Fruit fly (Drosophila melanogaster) whole organism, prepupa: ENCODE measurements around the gene TwdlL.

ENCODE experiments used
- Blimp-1 ChIP-seq: fragments of 200-800 bp; sonication (Bioruptor generic); optimal IDR thresholded peaks from 3 replicates; lab custom pipeline; 2017; ENCODE audit warnings: missing biosample characterization, missing genetic modification characterization, mild to moderate bottlenecking, moderate library complexity, missing genetic modification reagents
- CG10631 ChIP-seq: fragments of 200-800 bp; sonication (Bioruptor generic); optimal IDR thresholded peaks from 2 replicates; lab custom pipeline; 2016; ENCODE audit warnings: missing biosample characterization, missing genetic modification characterization
- CG10669 ChIP-seq: fragments of 200-800 bp; sonication (Bioruptor generic); optimal IDR thresholded peaks from 3 replicates; lab custom pipeline; 2018; ENCODE audit warnings: missing biosample characterization, mild to moderate bottlenecking, missing genetic modification characterization, moderate library complexity
- CG11294 ChIP-seq: fragments of 200-800 bp; sonication (Bioruptor generic); IDR thresholded peaks from 2 replicates; pipeline ENCODE4 v1.3.6; 2022; ENCODE audit warnings: missing biosample characterization, missing genetic modification characterization
- CG11902 ChIP-seq: fragments of 200-800 bp; sonication (Bioruptor generic); optimal IDR thresholded peaks from 3 replicates; lab custom pipeline; 2016; ENCODE audit warnings: missing biosample characterization, missing genetic modification characterization
- CG15336 ChIP-seq: fragments of 200-800 bp; sonication (Bioruptor generic); IDR thresholded peaks from 2 replicates; pipeline ENCODE4 v1.3.6; 2022; ENCODE audit warnings: missing biosample characterization, missing genetic modification characterization
- CG1621 ChIP-seq: fragments of 200-800 bp; sonication (Bioruptor generic); optimal IDR thresholded peaks from 3 replicates; lab custom pipeline; 2018; ENCODE audit warnings: missing biosample characterization, mild to moderate bottlenecking, missing genetic modification characterization
- CG16779 ChIP-seq: fragments of 200-800 bp; sonication (Bioruptor generic); optimal IDR thresholded peaks from 3 replicates; lab custom pipeline; 2017; ENCODE audit warnings: missing biosample characterization, mild to moderate bottlenecking, missing genetic modification characterization
- CG3032 ChIP-seq: fragments of 200-800 bp; optimal IDR thresholded peaks from 2 replicates; lab custom pipeline; 2019; ENCODE audit warnings: missing biosample characterization, mild to moderate bottlenecking, missing genetic modification characterization, moderate library complexity
- CG34406 ChIP-seq: fragments of 200-800 bp; sonication (Bioruptor generic); optimal IDR thresholded peaks from 3 replicates; lab custom pipeline; 2016; ENCODE audit warnings: missing biosample characterization, missing genetic modification characterization
- CG4318 ChIP-seq: fragments of 200-800 bp; sonication (Bioruptor generic); optimal IDR thresholded peaks from 3 replicates; lab custom pipeline; 2017; ENCODE audit warnings: missing biosample characterization, mild to moderate bottlenecking, missing genetic modification characterization
- CG6163 ChIP-seq: fragments of 200-800 bp; sonication (Bioruptor generic); IDR thresholded peaks from 3 replicates; pipeline ENCODE4 v1.3.6; 2022; ENCODE audit warnings: missing biosample characterization, missing genetic modification characterization
- CG6276 ChIP-seq: fragments of 200-800 bp; sonication (Bioruptor generic); optimal IDR thresholded peaks from 2 replicates; lab custom pipeline; 2017; ENCODE audit warnings: missing biosample characterization, mild to moderate bottlenecking, missing genetic modification characterization
- CG6792 ChIP-seq: fragments of 200-800 bp; sonication (Bioruptor generic); optimal IDR thresholded peaks from 3 replicates; lab custom pipeline; 2016; ENCODE audit warnings: missing biosample characterization, missing genetic modification characterization
- CG6808 ChIP-seq: fragments of 200-800 bp; sonication (Bioruptor generic); optimal IDR thresholded peaks from 3 replicates; lab custom pipeline; 2017; ENCODE audit warnings: missing biosample characterization, missing genetic modification characterization, mild to moderate bottlenecking, moderate library complexity, missing genetic modification reagents
- CG6854 ChIP-seq: fragments of 200-800 bp; sonication (Bioruptor generic); optimal IDR thresholded peaks from 2 replicates; lab custom pipeline; 2017; ENCODE audit warnings: missing biosample characterization, mild to moderate bottlenecking, missing genetic modification characterization
- CG7368 ChIP-seq: fragments of 200-800 bp; sonication (Bioruptor generic); optimal IDR thresholded peaks from 3 replicates; lab custom pipeline; 2016; ENCODE audit warnings: missing biosample characterization, missing genetic modification characterization
- CG9139 ChIP-seq: fragments of 200-800 bp; sonication (Bioruptor generic); optimal IDR thresholded peaks from 3 replicates; lab custom pipeline; 2017; ENCODE audit warnings: missing biosample characterization, mild to moderate bottlenecking, missing genetic modification characterization
- Eip75B ChIP-seq: fragments of 200-800 bp; sonication (Bioruptor generic); optimal IDR thresholded peaks from 3 replicates; lab custom pipeline; 2016; ENCODE audit warnings: missing biosample characterization, missing genetic modification characterization
- Eip78C ChIP-seq: fragments of 200-800 bp; sonication (Bioruptor generic); peaks from one replicate; lab custom pipeline; 2016; ENCODE audit warnings: missing biosample characterization, missing genetic modification characterization
- Eip93F ChIP-seq: fragments of 200-800 bp; sonication (Bioruptor generic); optimal IDR thresholded peaks from 2 replicates; lab custom pipeline; 2016; ENCODE audit warnings: missing biosample characterization, mild to moderate bottlenecking, missing genetic modification characterization
- Ets21C ChIP-seq: fragments of 200-800 bp; sonication (Bioruptor generic); optimal IDR thresholded peaks from 3 replicates; lab custom pipeline; 2016; ENCODE audit warnings: missing biosample characterization, missing genetic modification characterization
- Ets96B ChIP-seq: fragments of 200-800 bp; optimal IDR thresholded peaks from 2 replicates; lab custom pipeline; 2019; ENCODE audit warnings: missing biosample characterization, mild to moderate bottlenecking, missing genetic modification characterization, moderate library complexity
- Hr38 ChIP-seq: sonication (Bioruptor generic); optimal IDR thresholded peaks from 2 replicates; lab custom pipeline; 2016; ENCODE audit warnings: missing biosample characterization, missing genetic modification characterization
- Hr39 ChIP-seq: fragments of 200-800 bp; sonication (Bioruptor generic); optimal IDR thresholded peaks from 2 replicates; lab custom pipeline; 2016; ENCODE audit warnings: missing biosample characterization, missing genetic modification characterization
- Hr4 ChIP-seq: fragments of 200-800 bp; sonication (Bioruptor generic); optimal IDR thresholded peaks from 3 replicates; lab custom pipeline; 2016; ENCODE audit warnings: missing biosample characterization, missing genetic modification characterization
- Met ChIP-seq: fragments of 200-800 bp; sonication (Bioruptor generic); optimal IDR thresholded peaks from 3 replicates; lab custom pipeline; 2016; ENCODE audit warnings: missing biosample characterization, missing genetic modification characterization
- OdsH ChIP-seq: fragments of 200-800 bp; sonication (Bioruptor generic); optimal IDR thresholded peaks from 3 replicates; lab custom pipeline; 2016; ENCODE audit warnings: missing biosample characterization, missing genetic modification characterization
- Smox ChIP-seq: fragments of 200-800 bp; sonication (Bioruptor generic); optimal IDR thresholded peaks from 3 replicates; lab custom pipeline; 2016; ENCODE audit warnings: missing biosample characterization, missing genetic modification characterization
- Sox102F ChIP-seq: fragments of 200-800 bp; sonication (Bioruptor generic); optimal IDR thresholded peaks from 2 replicates; lab custom pipeline; 2016; ENCODE audit warnings: missing biosample characterization, mild to moderate bottlenecking, missing genetic modification characterization
- Sox14 ChIP-seq: fragments of 200-800 bp; sonication (Bioruptor generic); optimal IDR thresholded peaks from 3 replicates; lab custom pipeline; 2016; ENCODE audit warnings: missing biosample characterization, missing genetic modification characterization
- Sox15 ChIP-seq: fragments of 200-800 bp; sonication (Bioruptor generic); optimal IDR thresholded peaks from 3 replicates; lab custom pipeline; 2016; ENCODE audit warnings: missing biosample characterization, missing genetic modification characterization
- achi ChIP-seq: fragments of 200-800 bp; sonication (Bioruptor generic); optimal IDR thresholded peaks from 3 replicates; lab custom pipeline; 2016; ENCODE audit warnings: missing biosample characterization, missing genetic modification characterization
- acj6 ChIP-seq: fragments of 200-800 bp; sonication (Bioruptor generic); optimal IDR thresholded peaks from 3 replicates; lab custom pipeline; 2016; ENCODE audit warnings: missing biosample characterization, missing genetic modification characterization
- cyc ChIP-seq: fragments of 200-800 bp; sonication (Bioruptor generic); optimal IDR thresholded peaks from 3 replicates; lab custom pipeline; 2016; ENCODE audit warnings: missing biosample characterization, missing genetic modification characterization
- dsx ChIP-seq: fragments of 200-800 bp; optimal IDR thresholded peaks from 3 replicates; lab custom pipeline; 2019; ENCODE audit warnings: missing biosample characterization, mild to moderate bottlenecking, missing genetic modification characterization, moderate library complexity; ENCODE audit not compliant: poor library complexity, severe bottlenecking
- eg ChIP-seq: fragments of 200-800 bp; sonication (Bioruptor generic); IDR thresholded peaks from 3 replicates; pipeline ENCODE4 v1.3.6; 2022; ENCODE audit warnings: missing biosample characterization, missing genetic modification characterization
- esn ChIP-seq: fragments of 200-800 bp; sonication (Bioruptor generic); optimal IDR thresholded peaks from 2 replicates; lab custom pipeline; 2016; ENCODE audit warnings: missing biosample characterization, mild to moderate bottlenecking, missing genetic modification characterization, moderate library complexity
- fd85E ChIP-seq: fragments of 200-800 bp; sonication (Bioruptor generic); optimal IDR thresholded peaks from 3 replicates; lab custom pipeline; 2016; ENCODE audit warnings: missing biosample characterization, missing genetic modification characterization
- lz ChIP-seq: fragments of 200-800 bp; sonication (Bioruptor generic); optimal IDR thresholded peaks from 3 replicates; lab custom pipeline; 2016; ENCODE audit warnings: missing biosample characterization, missing genetic modification characterization
- salr ChIP-seq, 2 experiments: fragments of 200-800 bp; sonication (Bioruptor generic); optimal IDR thresholded peaks; 3 replicates each; lab custom pipeline; 2016 to 2018; ENCODE audit warnings: missing biosample characterization in 2 of 2, missing genetic modification characterization in 2 of 2, mild to moderate bottlenecking in 1 of 2
- spab ChIP-seq: fragments of 200-800 bp; sonication (Bioruptor generic); optimal IDR thresholded peaks from 2 replicates; lab custom pipeline; 2017; ENCODE audit warnings: missing biosample characterization, mild to moderate bottlenecking, missing genetic modification characterization, missing genetic modification reagents
- svp ChIP-seq: fragments of 200-800 bp; sonication (Bioruptor generic); peaks from one replicate; lab custom pipeline; 2016; ENCODE audit warnings: missing biosample characterization, missing genetic modification characterization
- topi ChIP-seq: fragments of 200-800 bp; sonication (Bioruptor generic); optimal IDR thresholded peaks from 3 replicates; lab custom pipeline; 2016; ENCODE audit warnings: missing biosample characterization, missing genetic modification characterization

Gene TwdlL

DNA sequence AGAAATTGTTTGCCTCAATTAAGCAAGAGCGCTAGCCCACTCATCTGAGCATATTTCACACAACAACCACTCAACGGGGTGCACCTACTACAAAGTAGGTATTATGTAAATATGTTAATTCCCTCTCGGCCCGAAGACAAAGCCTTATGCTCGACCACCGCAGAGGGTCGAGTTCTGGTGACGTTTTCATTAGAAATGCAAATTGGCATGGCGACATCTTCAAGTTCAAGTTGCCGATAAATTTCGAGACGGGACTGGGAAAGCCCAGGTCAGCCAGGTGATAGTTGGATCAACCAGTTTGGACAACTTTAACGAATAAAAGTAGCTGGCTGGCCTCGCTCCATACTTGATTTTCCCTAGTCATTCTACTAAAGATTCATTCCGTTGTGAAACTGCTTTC is 10.0 kb downstream of the TwdlL start:
- no peak for TF ChIP-seq CG16779 (tag; lab: Kevin White, UChicago)
- TF ChIP-seq CG10631 (GFP tag; lab: Kevin White, UChicago), result no peak
- TF ChIP-seq Sox15 (GFP tag; lab: Kevin White, UChicago), result no peak
- TF ChIP-seq CG10669 (GFP tag; lab: Kevin White, UChicago), result no peak
- no peak for TF ChIP-seq CG6854 (GFP tag; lab: Kevin White, UChicago)

DNA sequence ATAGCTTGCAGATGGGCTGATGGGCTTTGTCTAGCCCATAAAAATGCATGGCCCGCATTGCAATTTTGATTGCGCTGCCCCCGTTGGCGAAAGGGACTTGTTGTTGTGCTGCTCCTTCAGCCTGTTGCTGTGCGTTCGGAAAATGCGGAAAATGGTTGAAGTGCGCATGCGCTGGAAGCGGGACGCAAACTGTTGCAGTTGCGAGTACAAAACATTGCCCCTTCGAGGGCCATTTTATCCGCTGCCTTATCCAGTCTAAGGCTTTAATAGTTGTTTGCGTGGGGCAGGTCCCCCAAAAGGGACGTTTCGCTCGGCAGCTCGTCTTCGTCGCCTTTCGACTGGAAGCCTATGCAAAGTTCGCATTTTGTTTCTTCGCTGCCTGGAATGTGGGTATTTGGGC is 19.0 kb downstream of the TwdlL start:
- TF ChIP-seq Smox (GFP tag; lab: Kevin White, UChicago) (no peak), OdsH (GFP tag; lab: Kevin White, UChicago) (no peak), achi (GFP tag; lab: Kevin White, UChicago) (no peak), Hr38 (GFP tag; lab: Kevin White, UChicago) (no peak), CG6276 (GFP tag; lab: Kevin White, UChicago) (no peak), Eip75B (no peak)

DNA sequence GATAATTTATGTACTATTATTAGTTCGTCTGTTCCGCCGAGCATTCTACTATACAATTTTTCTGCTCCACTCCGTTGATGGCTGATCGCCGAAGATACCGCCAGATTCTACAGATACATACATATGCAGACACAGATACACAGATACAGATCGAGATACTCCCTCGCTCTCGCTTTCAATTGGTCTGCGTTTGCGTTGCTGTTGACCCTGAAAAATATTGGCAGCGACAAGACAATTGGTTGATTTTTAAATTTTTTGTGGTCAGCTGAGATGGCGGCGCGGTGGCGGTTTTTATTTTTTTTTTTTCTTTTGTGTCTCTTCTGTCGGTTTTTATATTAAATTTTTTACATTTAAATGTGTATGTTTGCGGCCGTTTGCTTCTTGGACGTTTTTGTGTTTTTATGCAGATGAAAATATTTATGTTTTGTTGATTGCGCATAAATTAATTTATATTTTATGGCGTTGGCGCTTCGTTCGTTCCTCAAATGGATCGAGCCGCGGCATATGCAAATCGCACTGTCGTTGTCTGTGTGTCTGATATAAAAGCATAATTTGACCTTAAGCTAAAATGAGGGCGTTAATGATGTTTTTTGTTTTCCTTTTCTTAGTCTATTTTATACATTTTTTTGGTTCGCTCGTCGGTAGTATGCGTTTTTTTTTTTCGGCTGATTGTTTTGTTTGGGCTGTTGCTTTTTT is 31.5 kb downstream of the TwdlL start:
- TF ChIP-seq CG7368 (GFP tag; lab: Kevin White, UChicago), result no peak
- TF ChIP-seq CG10631 (GFP tag; lab: Kevin White, UChicago), result no peak
- no peak for TF ChIP-seq CG11294 (GFP tag; lab: Robert Waterston, UW)
- no peak for TF ChIP-seq topi (GFP tag; lab: Kevin White, UChicago)
- no peak for TF ChIP-seq CG1621 (tag; lab: Kevin White, UChicago)
- no peak for TF ChIP-seq Hr4
- TF ChIP-seq Eip78C (GFP tag; lab: Kevin White, UChicago), result no peak
- TF ChIP-seq CG6792 (GFP tag; lab: Kevin White, UChicago), result no peak
- no peak for TF ChIP-seq CG11902 (GFP tag; lab: Kevin White, UChicago)
- no peak for TF ChIP-seq dsx
- no peak for TF ChIP-seq CG3032
- TF ChIP-seq acj6 (GFP tag; lab: Kevin White, UChicago), result no peak
- TF ChIP-seq fd85E (GFP tag; lab: Kevin White, UChicago), result no peak
- no peak for TF ChIP-seq svp
- no peak for TF ChIP-seq CG15336 (GFP tag; lab: Robert Waterston, UW)
- no peak for TF ChIP-seq Sox102F (GFP tag; lab: Kevin White, UChicago)
- TF ChIP-seq lz (GFP tag; lab: Kevin White, UChicago), result no peak

DNA sequence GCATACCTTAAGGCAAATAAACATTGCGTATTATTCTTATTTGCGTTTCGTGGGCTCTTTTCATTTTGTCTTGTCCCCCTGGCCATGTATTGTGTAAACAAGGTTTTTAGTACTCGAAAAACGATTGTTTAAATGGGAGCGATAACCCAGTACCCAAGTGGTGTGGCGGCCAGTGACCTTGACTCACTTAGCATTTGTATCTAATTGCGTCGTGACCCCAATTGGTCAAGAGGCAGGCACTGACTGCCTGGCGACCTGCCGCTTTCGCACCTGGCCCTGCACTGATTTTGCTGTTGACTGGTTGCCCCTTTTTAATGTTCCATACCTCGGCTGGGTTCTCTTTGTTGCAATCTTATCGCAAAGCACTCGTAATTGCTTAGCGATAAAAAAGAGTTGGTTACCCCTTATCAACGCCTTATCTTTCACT is 37.3 kb downstream of the TwdlL start:
- TF ChIP-seq salr (GFP tag; optimal IDR thresholded peaks at IDR 0.05; lab: Kevin White, UChicago) (no peak), Ets21C (GFP tag; lab: Kevin White, UChicago) (no peak), Hr39 (peak; percentile 27), Met (GFP tag; lab: Kevin White, UChicago) (peak; percentile 49), CG10669 (GFP tag; lab: Kevin White, UChicago) (no peak), CG34406 (GFP tag; lab: Kevin White, UChicago) (no peak), spab (no peak), CG6792 (GFP tag; lab: Kevin White, UChicago) (no peak), CG6808 (GFP tag; lab: Kevin White, UChicago) (no peak), svp (peak; percentile 36), acj6 (GFP tag; lab: Kevin White, UChicago) (no peak), CG6854 (GFP tag; lab: Kevin White, UChicago) (no peak), Sox14 (GFP tag; lab: Kevin White, UChicago) (peak; percentile 68), lz (GFP tag; lab: Kevin White, UChicago) (no peak), CG6276 (GFP tag; lab: Kevin White, UChicago) (no peak), CG4318 (GFP tag; lab: Kevin White, UChicago) (no peak), CG9139 (GFP tag; lab: Kevin White, UChicago) (no peak), Ets96B (tag; lab: Kevin White, UChicago) (no peak), CG10631 (GFP tag; lab: Kevin White, UChicago) (no peak), CG11294 (GFP tag; lab: Robert Waterston, UW) (no peak), achi (GFP tag; lab: Kevin White, UChicago) (no peak), dsx (no peak), Blimp-1 (GFP tag; lab: Kevin White, UChicago) (peak; percentile 4), CG6163 (GFP tag; lab: Robert Waterston, UW) (no peak), Eip93F (GFP tag; lab: Kevin White, UChicago) (peak; percentile 56), esn (GFP tag; lab: Kevin White, UChicago) (no peak), eg (GFP tag; lab: Robert Waterston, UW) (no peak), CG1621 (tag; lab: Kevin White, UChicago) (no peak), cyc (no peak), Eip75B (peak; percentile 60)
